Worm (Caenorhabditis elegans): Measurements from ENCODE around the gene F42A8.1.

DNA sequence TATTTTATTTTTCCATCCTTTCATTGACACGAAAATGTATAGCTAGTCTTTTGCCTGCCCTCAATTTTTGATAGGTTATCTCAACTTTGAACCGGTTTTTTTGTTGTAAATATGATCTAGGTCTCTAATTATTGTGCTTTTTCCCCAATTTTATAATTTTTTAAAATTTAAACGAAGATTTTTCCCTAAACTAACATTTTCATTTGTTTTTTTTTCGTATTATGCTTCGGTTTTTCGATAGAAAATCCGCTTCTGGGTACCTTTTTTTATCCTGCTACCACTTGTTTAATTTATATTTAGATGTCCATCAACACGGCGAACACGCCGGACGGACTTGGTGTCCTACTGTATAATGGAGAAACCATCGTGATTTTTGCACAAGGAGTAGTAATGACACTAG is 16.9 kb downstream of the F42A8.1 start, which contains the start of gene wbp-2:
- TF ChIP-seq Y105C5A.15 (GFP tag; IDR thresholded peaks at IDR 0.05) = no peak
- no peak for TF ChIP-seq dmd-6 (GFP tag; IDR thresholded peaks at IDR 0.05)
- no peak for TF ChIP-seq ama-1 (optimal IDR thresholded peaks at IDR 0.05)
- TF ChIP-seq pqm-1 (tag; optimal IDR thresholded peaks at IDR 0.05) = no peak
- no peak for TF ChIP-seq unc-39 (tag; optimal IDR thresholded peaks at IDR 0.05)
- no peak for TF ChIP-seq R02D3.7 (tag; optimal IDR thresholded peaks at IDR 0.05)
- TF ChIP-seq nhr-77 (tag; optimal IDR thresholded peaks at IDR 0.05) = no peak
- TF ChIP-seq spr-3 (GFP tag; optimal IDR thresholded peaks at IDR 0.05) = no peak
- TF ChIP-seq hif-1 (tag; optimal IDR thresholded peaks at IDR 0.05) = no peak
- no peak for TF ChIP-seq set-16 (GFP tag; IDR thresholded peaks at IDR 0.05)
- TF ChIP-seq dmd-9 (GFP tag; IDR thresholded peaks at IDR 0.05) = no peak
- no peak for TF ChIP-seq daf-12 (tag; optimal IDR thresholded peaks at IDR 0.05)

Data from whole organism, L4 larva.